Fruit fly (Drosophila melanogaster): Measurements from ENCODE around the gene Faf2.
A peak's percentile ranks its signal among the peaks of the same experiment; 100 is the strongest.

- TF ChIP-seq tin (GFP tag; optimal IDR thresholded peaks at IDR 0.05) (peak; percentile 56), gfzf (GFP tag; optimal IDR thresholded peaks at IDR 0.05) (peak; percentile 13), CG13624 (GFP tag; optimal IDR thresholded peaks at IDR 0.05) (peak; percentile 64), Sry-β (GFP tag; optimal IDR thresholded peaks at IDR 0.05) (peak; percentile 94), CG1603 (tag; optimal IDR thresholded peaks at IDR 0.05) (no peak), CG12769 (tag; optimal IDR thresholded peaks at IDR 0.05) (no peak)
Measured at dm6 chr2L:18665952-18666606, 42.4 kb downstream of the Faf2 start.
